Fruit fly (Drosophila melanogaster) whole organism, embryonic: Measurements from ENCODE around the gene Bicra.

Source experiments
- Bdp1 ChIP-seq: fragments of 200-800 bp; sonication (Bioruptor generic); optimal IDR thresholded peaks from 3 replicates; lab custom pipeline; 2016; ENCODE audit warnings: missing biosample characterization, missing genetic modification characterization
- C15 ChIP-seq: fragments of 200-800 bp; sonication (Bioruptor generic); IDR thresholded peaks from 3 replicates; pipeline ENCODE4 v1.3.6; 2022; ENCODE audit warnings: missing biosample characterization, missing genetic modification characterization
- CG10209 ChIP-seq: fragments of 200-800 bp; sonication (Bioruptor generic); optimal IDR thresholded peaks from 3 replicates; lab custom pipeline; 2017; ENCODE audit warnings: missing biosample characterization, mild to moderate bottlenecking, missing genetic modification characterization, missing genetic modification reagents
- CG11398 ChIP-seq: fragments of 200-800 bp; sonication (Bioruptor generic); optimal IDR thresholded peaks from 2 replicates; lab custom pipeline; 2016; ENCODE audit warnings: missing biosample characterization, missing genetic modification characterization
- CG12391 ChIP-seq: fragments of 200-800 bp; sonication (Bioruptor generic); optimal IDR thresholded peaks from 3 replicates; lab custom pipeline; 2018; ENCODE audit warnings: missing biosample characterization, mild to moderate bottlenecking, missing genetic modification characterization, moderate library complexity
- CG13775 ChIP-seq: fragments of 200-800 bp; sonication (Bioruptor generic); optimal IDR thresholded peaks from 3 replicates; lab custom pipeline; 2017; ENCODE audit warnings: missing biosample characterization, mild to moderate bottlenecking, missing genetic modification characterization
- CG13894 ChIP-seq: fragments of 200-800 bp; sonication (Bioruptor generic); optimal IDR thresholded peaks from 3 replicates; lab custom pipeline; 2018; ENCODE audit warnings: missing biosample characterization, mild to moderate bottlenecking, missing genetic modification characterization, moderate library complexity
- CG14710 ChIP-seq: fragments of 200-800 bp; sonication (Bioruptor generic); optimal IDR thresholded peaks from 3 replicates; lab custom pipeline; 2019; ENCODE audit warnings: missing biosample characterization, mild to moderate bottlenecking, missing genetic modification characterization, moderate library complexity
- CG1529 ChIP-seq: fragments of 200-800 bp; sonication (Bioruptor generic); optimal IDR thresholded peaks from 3 replicates; lab custom pipeline; 2018; ENCODE audit warnings: missing biosample characterization, missing genetic modification characterization
- CG16815 ChIP-seq: fragments of 200-800 bp; sonication (Bioruptor generic); optimal IDR thresholded peaks from 3 replicates; lab custom pipeline; 2017; ENCODE audit warnings: missing biosample characterization, mild to moderate bottlenecking, missing genetic modification characterization
- CG17328 ChIP-seq: fragments of 200-800 bp; sonication (Bioruptor generic); IDR thresholded peaks from 2 replicates; pipeline ENCODE4 v1.3.6; 2022; ENCODE audit warnings: missing biosample characterization, missing genetic modification characterization
- CG17912 ChIP-seq: fragments of 200-800 bp; sonication (Bioruptor generic); optimal IDR thresholded peaks from 2 replicates; lab custom pipeline; 2018; ENCODE audit warnings: missing biosample characterization, mild to moderate bottlenecking, missing genetic modification characterization
- CG2889 ChIP-seq: fragments of 200-800 bp; sonication (Bioruptor generic); IDR thresholded peaks from 3 replicates; pipeline ENCODE4 v1.3.6; 2022; ENCODE audit warnings: missing biosample characterization, missing genetic modification characterization
- CG31365 ChIP-seq: fragments of 200-800 bp; sonication (Bioruptor generic); optimal IDR thresholded peaks from 2 replicates; lab custom pipeline; 2018; ENCODE audit warnings: missing biosample characterization, mild to moderate bottlenecking, missing genetic modification characterization
- CG31388 ChIP-seq: fragments of 200-800 bp; sonication (Bioruptor generic); optimal IDR thresholded peaks from 2 replicates; lab custom pipeline; 2016; ENCODE audit warnings: missing biosample characterization, missing genetic modification characterization
- CG33213 ChIP-seq: fragments of 200-800 bp; sonication (Bioruptor generic); optimal IDR thresholded peaks from 3 replicates; lab custom pipeline; 2016; ENCODE audit warnings: missing biosample characterization, missing genetic modification characterization
- CG4360 ChIP-seq: fragments of 200-800 bp; sonication (Bioruptor generic); IDR thresholded peaks from 2 replicates; pipeline ENCODE4 v1.3.6; 2022; ENCODE audit warnings: missing biosample characterization, missing genetic modification characterization
- CG9797 ChIP-seq: fragments of 200-800 bp; sonication (Bioruptor generic); optimal IDR thresholded peaks from 3 replicates; lab custom pipeline; 2018; ENCODE audit warnings: missing biosample characterization, mild to moderate bottlenecking, missing genetic modification characterization
- D19A ChIP-seq: fragments of 200-800 bp; optimal IDR thresholded peaks from 3 replicates; lab custom pipeline; 2019; ENCODE audit warnings: missing biosample characterization, mild to moderate bottlenecking, missing genetic modification characterization, moderate library complexity
- Dek ChIP-seq: fragments of 200-800 bp; sonication (Bioruptor generic); optimal IDR thresholded peaks from 3 replicates; lab custom pipeline; 2019; ENCODE audit warnings: missing biosample characterization, mild to moderate bottlenecking, missing genetic modification characterization, moderate library complexity
- Dll ChIP-seq: fragments of 200-800 bp; sonication (Bioruptor generic); IDR thresholded peaks from 4 replicates; pipeline ENCODE4 v1.3.6; 2022; ENCODE audit warnings: missing biosample characterization, missing genetic modification characterization; ENCODE audit not compliant: partially characterized antibody
- ERR ChIP-seq: fragments of 200-800 bp; sonication (Bioruptor generic); optimal IDR thresholded peaks from 2 replicates; lab custom pipeline; 2016; ENCODE audit warnings: missing biosample characterization, missing genetic modification characterization
- Ets65A ChIP-seq: fragments of 200-800 bp; sonication (Bioruptor generic); peaks from one replicate; lab custom pipeline; 2016; ENCODE audit warnings: missing biosample characterization, missing genetic modification characterization
- Ets97D ChIP-seq: fragments of 200-800 bp; sonication (Bioruptor generic); optimal IDR thresholded peaks from 3 replicates; lab custom pipeline; 2016; ENCODE audit warnings: missing biosample characterization, missing genetic modification characterization
- H2.0 ChIP-seq: fragments of 200-800 bp; sonication (Bioruptor generic); IDR thresholded peaks from 2 replicates; pipeline ENCODE4 v1.3.6; 2022; ENCODE audit warnings: missing biosample characterization, missing genetic modification characterization
- HHEX ChIP-seq: fragments of 200-800 bp; sonication (Bioruptor generic); optimal IDR thresholded peaks from 3 replicates; lab custom pipeline; 2017; ENCODE audit warnings: missing biosample characterization, mild to moderate bottlenecking, missing genetic modification characterization, missing genetic modification reagents
- HLH4C ChIP-seq: fragments of 200-800 bp; sonication (Bioruptor generic); IDR thresholded peaks from 3 replicates; pipeline ENCODE4 v1.3.6; 2022; ENCODE audit warnings: missing biosample characterization, missing genetic modification characterization; ENCODE audit not compliant: partially characterized antibody
- Hr78 ChIP-seq, 2 experiments: fragments of 200-800 bp in 1 of 2; fragments of >200 bp in 1 of 2; sonication (Bioruptor generic) in 1 of 2; optimal IDR thresholded peaks; 2 replicates each; lab custom pipeline; 2017 to 2019; ENCODE audit warnings: missing biosample characterization in 2 of 2, missing genetic modification characterization in 2 of 2, mild to moderate bottlenecking in 1 of 2, moderate library complexity in 1 of 2
- Med ChIP-seq: fragments of 200-800 bp; sonication (Bioruptor generic); peaks from one replicate; lab custom pipeline; 2016; ENCODE audit warnings: missing biosample characterization, missing genetic modification characterization, mild to moderate bottlenecking, inconsistent platforms, moderate library complexity
- Myb ChIP-seq: fragments of 200-800 bp; sonication (Bioruptor generic); optimal IDR thresholded peaks from 2 replicates; lab custom pipeline; 2016; ENCODE audit warnings: missing biosample characterization, missing genetic modification characterization
- Side ChIP-seq: fragments of 200-800 bp; sonication (Bioruptor generic); optimal IDR thresholded peaks from 2 replicates; lab custom pipeline; 2016; ENCODE audit warnings: missing biosample characterization, missing genetic modification characterization
- Six4 ChIP-seq: fragments of 200-800 bp; sonication (Bioruptor generic); optimal IDR thresholded peaks from 2 replicates; lab custom pipeline; 2016; ENCODE audit warnings: missing biosample characterization, missing genetic modification characterization
- ash1 ChIP-seq: fragments of 200-800 bp; sonication (Bioruptor generic); optimal IDR thresholded peaks from 2 replicates; lab custom pipeline; 2018; ENCODE audit warnings: missing biosample characterization, mild to moderate bottlenecking, missing genetic modification characterization
- bigmax ChIP-seq: fragments of 200-800 bp; sonication (Bioruptor generic); optimal IDR thresholded peaks from 2 replicates; lab custom pipeline; 2018; ENCODE audit warnings: missing biosample characterization, mild to moderate bottlenecking, missing genetic modification characterization
- cg ChIP-seq: fragments of 200-800 bp; sonication (Bioruptor generic); optimal IDR thresholded peaks from 3 replicates; lab custom pipeline; 2019; ENCODE audit warnings: missing biosample characterization, mild to moderate bottlenecking, missing genetic modification characterization, moderate library complexity
- dmrt11E ChIP-seq: fragments of 200-800 bp; sonication (Bioruptor generic); optimal IDR thresholded peaks from 3 replicates; lab custom pipeline; 2018; ENCODE audit warnings: missing biosample characterization, mild to moderate bottlenecking, missing genetic modification characterization, moderate library complexity
- ems ChIP-seq: fragments of 200-800 bp; sonication (Bioruptor generic); optimal IDR thresholded peaks from 3 replicates; lab custom pipeline; 2016; ENCODE audit warnings: missing biosample characterization, missing genetic modification characterization
- fu2 ChIP-seq: fragments of 200-800 bp; sonication (Bioruptor generic); optimal IDR thresholded peaks from 2 replicates; lab custom pipeline; 2016; ENCODE audit warnings: missing biosample characterization, missing genetic modification characterization
- gt ChIP-seq: fragments of 200-800 bp; sonication (Bioruptor generic); IDR thresholded peaks from 2 replicates; pipeline ENCODE4 v1.3.6; 2022; ENCODE audit warnings: missing biosample characterization, missing genetic modification characterization
- hbn ChIP-seq: fragments of 200-800 bp; sonication (Bioruptor generic); IDR thresholded peaks from 2 replicates; pipeline ENCODE4 v1.3.6; 2022; ENCODE audit warnings: missing biosample characterization, missing genetic modification characterization; ENCODE audit not compliant: partially characterized antibody
- kay ChIP-seq: fragments of 200-800 bp; sonication (Bioruptor generic); optimal IDR thresholded peaks from 2 replicates; lab custom pipeline; 2016; ENCODE audit warnings: missing biosample characterization, missing genetic modification characterization
- lmd ChIP-seq: fragments of 200-800 bp; sonication (Bioruptor generic); IDR thresholded peaks from 2 replicates; pipeline ENCODE4 v1.3.6; 2022; ENCODE audit warnings: missing biosample characterization, missing genetic modification characterization
- nerfin-2 ChIP-seq: fragments of 200-800 bp; sonication (Bioruptor generic); IDR thresholded peaks from 2 replicates; pipeline ENCODE4 v1.3.6; 2022; ENCODE audit warnings: missing biosample characterization, missing genetic modification characterization; ENCODE audit not compliant: partially characterized antibody
- pita ChIP-seq: fragments of 200-800 bp; sonication (Bioruptor generic); optimal IDR thresholded peaks from 2 replicates; lab custom pipeline; 2017; ENCODE audit warnings: missing biosample characterization, mild to moderate bottlenecking, missing genetic modification characterization
- pzg ChIP-seq: fragments of 200-800 bp; sonication (Bioruptor generic); optimal IDR thresholded peaks from 3 replicates; lab custom pipeline; 2018; ENCODE audit warnings: missing biosample characterization, mild to moderate bottlenecking, missing genetic modification characterization, moderate library complexity
- sqz ChIP-seq: fragments of 200-800 bp; sonication (Bioruptor generic); optimal IDR thresholded peaks from 3 replicates; lab custom pipeline; 2018; ENCODE audit warnings: missing biosample characterization, mild to moderate bottlenecking, missing genetic modification characterization
- tin ChIP-seq: fragments of 200-800 bp; sonication (Bioruptor generic); optimal IDR thresholded peaks from 3 replicates; lab custom pipeline; 2016; ENCODE audit warnings: missing biosample characterization, missing genetic modification characterization
- twi ChIP-seq: fragments of 200-800 bp; optimal IDR thresholded peaks from 2 replicates; lab custom pipeline; 2019; ENCODE audit warnings: missing biosample characterization, mild to moderate bottlenecking, missing genetic modification characterization, moderate library complexity
- usp ChIP-seq: fragments of >200 bp; optimal IDR thresholded peaks from 2 replicates; lab custom pipeline; 2017; ENCODE audit warnings: missing biosample characterization, missing genetic modification characterization
- zen2 ChIP-seq: fragments of 200-800 bp; sonication (Bioruptor generic); IDR thresholded peaks from 3 replicates; pipeline ENCODE4 v1.3.6; 2022; ENCODE audit warnings: missing biosample characterization, missing genetic modification characterization; ENCODE audit not compliant: partially characterized antibody

The Bicra gene

DNA sequence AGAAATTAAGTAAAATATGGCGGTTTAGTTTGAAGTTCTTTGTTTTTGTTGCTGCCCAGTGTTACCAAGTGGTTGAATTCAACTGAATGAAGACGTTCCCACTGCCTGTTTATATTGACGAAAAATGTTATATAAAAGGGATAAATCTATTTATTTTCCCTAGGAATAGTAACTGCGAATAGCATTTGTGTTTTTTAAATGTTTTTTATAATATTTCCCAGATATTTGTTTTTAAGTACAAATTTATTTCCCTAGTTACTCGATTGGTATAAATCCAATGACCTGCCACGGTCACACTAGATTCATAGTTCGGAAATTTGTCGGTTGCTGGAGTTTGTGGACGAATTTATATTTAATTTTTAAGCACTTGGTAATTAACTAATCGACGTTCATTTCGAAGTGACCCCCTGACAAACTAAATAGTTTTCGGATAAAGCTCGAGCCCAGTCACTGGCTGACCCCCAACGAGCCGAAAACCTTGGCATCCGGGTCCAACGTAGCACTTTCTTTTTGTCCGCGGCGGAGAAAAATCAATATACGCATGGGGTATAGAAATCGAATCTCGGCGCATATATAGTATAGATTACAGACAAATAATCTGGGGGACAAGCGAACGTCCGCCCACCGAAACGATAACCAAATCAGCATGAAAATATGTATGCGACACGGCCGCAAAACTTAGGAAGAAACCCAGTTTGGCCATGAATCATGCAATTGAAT, 68.2 kb downstream of the Bicra start, which contains the start of the genes dgt6 and Vha100-1 (continued):
- TF ChIP-seq zen2: no peak
- no peak for TF ChIP-seq fu2 (GFP tag; lab: Kevin White, UChicago)
- TF ChIP-seq CG10209 (GFP tag; lab: Kevin White, UChicago): no peak
- no peak for TF ChIP-seq hbn (GFP tag; lab: Robert Waterston, UW)
- TF ChIP-seq CG31388 (GFP tag; lab: Kevin White, UChicago): no peak
- no peak for TF ChIP-seq pita (GFP tag; lab: Kevin White, UChicago)
- TF ChIP-seq Myb (GFP tag; lab: Kevin White, UChicago): no peak
- TF ChIP-seq nerfin-2 (GFP tag; lab: Robert Waterston, UW): no peak
- TF ChIP-seq Ets97D: no peak
- peak; percentile 83 for TF ChIP-seq CG9797
- TF ChIP-seq Med (GFP tag; lab: Kevin White, UChicago): peak; percentile 74
- TF ChIP-seq CG13775 (GFP tag; lab: Kevin White, UChicago): no peak
- no peak for TF ChIP-seq Bdp1
- TF ChIP-seq CG33213: no peak
- no peak for TF ChIP-seq Hr78 (GFP tag; optimal IDR thresholded peaks at IDR 0.05; lab: Kevin White, UChicago)
- peak; percentile 62 for TF ChIP-seq CG12391 (tag; lab: Kevin White, UChicago)
- TF ChIP-seq Dek: no peak
- no peak for TF ChIP-seq Side (GFP tag; lab: Kevin White, UChicago)
- no peak for TF ChIP-seq CG11398
- TF ChIP-seq usp (GFP tag; lab: Kevin White, UChicago): no peak
- TF ChIP-seq CG16815: no peak
- TF ChIP-seq gt (GFP tag; lab: Robert Waterston, UW): no peak
- no peak for TF ChIP-seq sqz (GFP tag; lab: Kevin White, UChicago)
- no peak for TF ChIP-seq Dll (GFP tag; lab: Robert Waterston, UW)
- TF ChIP-seq CG2889 (GFP tag; lab: Robert Waterston, UW): no peak
- TF ChIP-seq CG17912 (GFP tag; lab: Kevin White, UChicago): no peak
- TF ChIP-seq kay: peak; percentile 26
- peak; percentile 77 for TF ChIP-seq pzg
- no peak for TF ChIP-seq lmd (GFP tag; lab: Robert Waterston, UW)
- TF ChIP-seq ERR (GFP tag; lab: Kevin White, UChicago): no peak
- no peak for TF ChIP-seq HLH4C
- peak; percentile 88 for TF ChIP-seq CG14710 (tag; lab: Kevin White, UChicago)
- TF ChIP-seq dmrt11E (tag; lab: Kevin White, UChicago): no peak
- TF ChIP-seq bigmax (GFP tag; lab: Kevin White, UChicago): no peak
- TF ChIP-seq H2.0 (GFP tag; lab: Robert Waterston, UW): no peak
- TF ChIP-seq CG1529: no peak
- TF ChIP-seq Ets65A: no peak
- TF ChIP-seq CG17328 (GFP tag; lab: Robert Waterston, UW): no peak
- no peak for TF ChIP-seq cg (GFP tag; lab: Kevin White, UChicago)
- no peak for TF ChIP-seq C15 (GFP tag; lab: Robert Waterston, UW)
- no peak for TF ChIP-seq CG31365 (tag; lab: Kevin White, UChicago)
- TF ChIP-seq ash1 (GFP tag; lab: Kevin White, UChicago): no peak
- no peak for TF ChIP-seq twi (tag; lab: Kevin White, UChicago)
- TF ChIP-seq tin (GFP tag; lab: Kevin White, UChicago): peak; percentile 27
- no peak for TF ChIP-seq Six4 (GFP tag; lab: Kevin White, UChicago)
- TF ChIP-seq CG13894 (tag; lab: Kevin White, UChicago): no peak
- peak; percentile 35 for TF ChIP-seq ems (GFP tag; lab: Kevin White, UChicago)
- TF ChIP-seq D19A (tag; lab: Kevin White, UChicago): no peak
- TF ChIP-seq HHEX (GFP tag; lab: Kevin White, UChicago): no peak
- peak; percentile 80 for TF ChIP-seq CG4360
